Fruit fly (Drosophila melanogaster) whole organism, embryonic: ENCODE results near the gene Klp67A.

ENCODE experiments used
- BEAF-32 ChIP-seq: fragments of 200-800 bp; sonication (Bioruptor generic); optimal IDR thresholded peaks from 3 replicates; lab custom pipeline; 2017; ENCODE audit warnings: missing biosample characterization, missing genetic modification characterization, mild to moderate bottlenecking, moderate library complexity, missing genetic modification reagents
- C15 ChIP-seq: fragments of 200-800 bp; sonication (Bioruptor generic); IDR thresholded peaks from 3 replicates; pipeline ENCODE4 v1.3.6; 2022; ENCODE audit warnings: missing biosample characterization, missing genetic modification characterization
- CG10147 ChIP-seq: fragments of 200-800 bp; sonication (Bioruptor generic); optimal IDR thresholded peaks from 2 replicates; lab custom pipeline; 2019; ENCODE audit warnings: missing biosample characterization, mild to moderate bottlenecking, missing genetic modification characterization, moderate library complexity
- CG10321 ChIP-seq: fragments of 200-800 bp; sonication (Bioruptor generic); IDR thresholded peaks from 2 replicates; pipeline ENCODE4 v1.3.6; 2022; ENCODE audit warnings: missing biosample characterization, missing genetic modification characterization
- CG10565 ChIP-seq: fragments of 200-800 bp; sonication (Bioruptor generic); optimal IDR thresholded peaks from 3 replicates; lab custom pipeline; 2016; ENCODE audit warnings: missing biosample characterization, mild to moderate bottlenecking, missing genetic modification characterization
- CG10979 ChIP-seq: fragments of 200-800 bp; sonication (Bioruptor generic); optimal IDR thresholded peaks from 2 replicates; lab custom pipeline; 2018; ENCODE audit warnings: missing biosample characterization, mild to moderate bottlenecking, missing genetic modification characterization, moderate library complexity
- CG11504 ChIP-seq: fragments of 200-800 bp; sonication (Bioruptor generic); optimal IDR thresholded peaks from 3 replicates; lab custom pipeline; 2019; ENCODE audit warnings: missing biosample characterization, mild to moderate bottlenecking, missing genetic modification characterization, moderate library complexity
- CG12391 ChIP-seq: fragments of 200-800 bp; sonication (Bioruptor generic); optimal IDR thresholded peaks from 3 replicates; lab custom pipeline; 2018; ENCODE audit warnings: missing biosample characterization, mild to moderate bottlenecking, missing genetic modification characterization, moderate library complexity
- CG1647 ChIP-seq: fragments of 200-800 bp; sonication (Bioruptor generic); optimal IDR thresholded peaks from 3 replicates; lab custom pipeline; 2016; ENCODE audit warnings: missing biosample characterization, missing genetic modification characterization
- CG16779 ChIP-seq: fragments of 200-800 bp; sonication (Bioruptor generic); IDR thresholded peaks from 2 replicates; pipeline ENCODE4 v1.3.6; 2022; ENCODE audit warnings: missing biosample characterization, missing genetic modification characterization
- CG17359 ChIP-seq: fragments of 200-800 bp; sonication (Bioruptor generic); optimal IDR thresholded peaks from 3 replicates; lab custom pipeline; 2018; ENCODE audit warnings: missing biosample characterization, mild to moderate bottlenecking, missing genetic modification characterization, moderate library complexity
- CG17361 ChIP-seq: fragments of 200-800 bp; sonication (Bioruptor generic); IDR thresholded peaks from 3 replicates; pipeline ENCODE4 v1.3.6; 2022; ENCODE audit warnings: missing biosample characterization, missing genetic modification characterization
- CG17385 ChIP-seq: fragments of 200-800 bp; sonication (Bioruptor generic); optimal IDR thresholded peaks from 3 replicates; lab custom pipeline; 2018; ENCODE audit warnings: missing biosample characterization, mild to moderate bottlenecking, missing genetic modification characterization
- CG2678 ChIP-seq: fragments of 200-800 bp; sonication (Bioruptor generic); optimal IDR thresholded peaks from 3 replicates; lab custom pipeline; 2019; ENCODE audit warnings: missing biosample characterization, mild to moderate bottlenecking, missing genetic modification characterization, moderate library complexity
- CG4730 ChIP-seq: fragments of 200-800 bp; sonication (Bioruptor generic); IDR thresholded peaks from 2 replicates; pipeline ENCODE4 v1.3.6; 2022; ENCODE audit warnings: missing biosample characterization, missing genetic modification characterization
- CG4854 ChIP-seq: fragments of 200-800 bp; sonication (Bioruptor generic); optimal IDR thresholded peaks from 2 replicates; lab custom pipeline; 2016; ENCODE audit warnings: missing biosample characterization, missing genetic modification characterization, inconsistent platforms
- CG6689 ChIP-seq: fragments of 200-800 bp; sonication (Bioruptor generic); IDR thresholded peaks from 2 replicates; pipeline ENCODE4 v1.3.6; 2022; ENCODE audit warnings: missing biosample characterization, missing genetic modification characterization
- CG7556 ChIP-seq: fragments of 200-800 bp; sonication (Bioruptor generic); optimal IDR thresholded peaks from 2 replicates; lab custom pipeline; 2017; ENCODE audit warnings: missing biosample characterization, mild to moderate bottlenecking, missing genetic modification characterization
- CG8924 ChIP-seq: fragments of 200-800 bp; optimal IDR thresholded peaks from 3 replicates; lab custom pipeline; 2019; ENCODE audit warnings: missing biosample characterization, mild to moderate bottlenecking, missing genetic modification characterization, moderate library complexity
- CG9797 ChIP-seq: fragments of 200-800 bp; sonication (Bioruptor generic); optimal IDR thresholded peaks from 3 replicates; lab custom pipeline; 2018; ENCODE audit warnings: missing biosample characterization, mild to moderate bottlenecking, missing genetic modification characterization
- E2f2 ChIP-seq: fragments of 200-800 bp; sonication (Bioruptor generic); IDR thresholded peaks from 2 replicates; pipeline ENCODE4 v1.3.6; 2022; ENCODE audit warnings: missing biosample characterization, missing genetic modification characterization
- ERR ChIP-seq: fragments of 200-800 bp; sonication (Bioruptor generic); optimal IDR thresholded peaks from 2 replicates; lab custom pipeline; 2016; ENCODE audit warnings: missing biosample characterization, missing genetic modification characterization
- Ets97D ChIP-seq: fragments of 200-800 bp; sonication (Bioruptor generic); optimal IDR thresholded peaks from 3 replicates; lab custom pipeline; 2016; ENCODE audit warnings: missing biosample characterization, missing genetic modification characterization
- Sin3A ChIP-seq: fragments of >200 bp; optimal IDR thresholded peaks from 2 replicates; lab custom pipeline; 2018
- Sox102F ChIP-seq: fragments of 200-800 bp; sonication (Bioruptor generic); optimal IDR thresholded peaks from 2 replicates; lab custom pipeline; 2018; ENCODE audit warnings: missing biosample characterization, mild to moderate bottlenecking, missing genetic modification characterization, moderate library complexity
- YL-1 ChIP-seq: fragments of 200-800 bp; sonication (Bioruptor generic); optimal IDR thresholded peaks from 3 replicates; lab custom pipeline; 2017; ENCODE audit warnings: missing biosample characterization, mild to moderate bottlenecking, missing genetic modification characterization
- aop ChIP-seq: fragments of 200-800 bp; sonication (Bioruptor generic); IDR thresholded peaks from 2 replicates; pipeline ENCODE4 v1.3.6; 2022; ENCODE audit warnings: missing biosample characterization, missing genetic modification characterization
- ara ChIP-seq: fragments of 200-800 bp; sonication (Bioruptor generic); IDR thresholded peaks from 2 replicates; pipeline ENCODE4 v1.3.6; 2022; ENCODE audit warnings: missing biosample characterization, missing genetic modification characterization
- bigmax ChIP-seq: fragments of 200-800 bp; sonication (Bioruptor generic); optimal IDR thresholded peaks from 2 replicates; lab custom pipeline; 2018; ENCODE audit warnings: missing biosample characterization, mild to moderate bottlenecking, missing genetic modification characterization
- bsh ChIP-seq, 2 experiments: fragments of 200-800 bp; sonication (Bioruptor generic); optimal IDR thresholded peaks; 2 replicates each; lab custom pipeline; 2017 to 2018; ENCODE audit warnings: mild to moderate bottlenecking in 2 of 2, missing biosample characterization in 2 of 2, missing genetic modification characterization in 2 of 2, moderate library complexity in 1 of 2
- ci ChIP-seq: fragments of 200-800 bp; sonication (Bioruptor generic); IDR thresholded peaks from 3 replicates; pipeline ENCODE4 v1.3.6; 2022; ENCODE audit warnings: missing biosample characterization, missing genetic modification characterization
- dpn ChIP-seq, 2 experiments: fragments of 200-800 bp; sonication (Bioruptor generic); optimal IDR thresholded peaks; 3 replicates each; lab custom pipeline; 2016; ENCODE audit warnings: missing biosample characterization in 2 of 2, missing genetic modification characterization in 2 of 2
- fd102C ChIP-seq: fragments of 200-800 bp; sonication (Bioruptor generic); optimal IDR thresholded peaks from 2 replicates; lab custom pipeline; 2018; ENCODE audit warnings: missing biosample characterization, mild to moderate bottlenecking, missing genetic modification characterization, moderate library complexity
- grn ChIP-seq: fragments of 200-800 bp; sonication (Bioruptor generic); optimal IDR thresholded peaks from 3 replicates; lab custom pipeline; 2017; ENCODE audit warnings: missing biosample characterization, missing genetic modification characterization
- gsb-n ChIP-seq: fragments of 200-800 bp; sonication (Bioruptor generic); optimal IDR thresholded peaks from 3 replicates; lab custom pipeline; 2018; ENCODE audit warnings: missing biosample characterization, mild to moderate bottlenecking, missing genetic modification characterization
- inv ChIP-seq: fragments of 200-800 bp; sonication (Bioruptor generic); IDR thresholded peaks from 2 replicates; pipeline ENCODE4 v1.3.6; 2022; ENCODE audit warnings: missing biosample characterization, missing genetic modification characterization; ENCODE audit not compliant: partially characterized antibody
- lbe ChIP-seq: fragments of 200-800 bp; sonication (Bioruptor generic); optimal IDR thresholded peaks from 2 replicates; lab custom pipeline; 2016; ENCODE audit warnings: missing biosample characterization, mild to moderate bottlenecking, missing genetic modification characterization
- lov ChIP-seq, 2 experiments: fragments of 200-800 bp in 1 of 2; fragments of >200 bp in 1 of 2; sonication (Bioruptor generic) in 1 of 2; IDR thresholded peaks in 1 of 2; optimal IDR thresholded peaks in 1 of 2; 2 replicates in 1 of 2; 3 replicates in 1 of 2; pipeline versions ENCODE4 v1.3.6 to Lab custom; 2017 to 2022; ENCODE audit warnings: missing biosample characterization in 1 of 2, missing genetic modification characterization in 1 of 2
- mam ChIP-seq: fragments of 200-800 bp; sonication (Bioruptor generic); optimal IDR thresholded peaks from 3 replicates; lab custom pipeline; 2016; ENCODE audit warnings: missing biosample characterization, missing genetic modification characterization
- mirr ChIP-seq: fragments of 200-800 bp; sonication (Bioruptor generic); optimal IDR thresholded peaks from 3 replicates; lab custom pipeline; 2018; ENCODE audit warnings: missing biosample characterization, mild to moderate bottlenecking, missing genetic modification characterization
- p53 ChIP-seq: fragments of 200-800 bp; sonication (Bioruptor generic); optimal IDR thresholded peaks from 2 replicates; lab custom pipeline; 2016; ENCODE audit warnings: missing biosample characterization, missing genetic modification characterization
- pnt ChIP-seq: fragments of 200-800 bp; sonication (Bioruptor generic); optimal IDR thresholded peaks from 3 replicates; lab custom pipeline; 2016; ENCODE audit warnings: missing biosample characterization, missing genetic modification characterization
- pum ChIP-seq: fragments of 200-800 bp; sonication (Bioruptor generic); optimal IDR thresholded peaks from 2 replicates; lab custom pipeline; 2016; ENCODE audit warnings: missing biosample characterization, missing genetic modification characterization
- pzg ChIP-seq: fragments of 200-800 bp; sonication (Bioruptor generic); optimal IDR thresholded peaks from 3 replicates; lab custom pipeline; 2018; ENCODE audit warnings: missing biosample characterization, mild to moderate bottlenecking, missing genetic modification characterization, moderate library complexity
- row ChIP-seq: fragments of 200-800 bp; sonication (Bioruptor generic); IDR thresholded peaks from 3 replicates; pipeline ENCODE4 v1.3.6; 2022; ENCODE audit warnings: missing biosample characterization, missing genetic modification characterization
- sc ChIP-seq, 3 experiments: fragments of >200 bp in 2 of 3; fragments of 200-800 bp in 1 of 3; sonication (Bioruptor generic) in 1 of 3; optimal IDR thresholded peaks; 2 replicates in 2 of 3; 3 replicates in 1 of 3; lab custom pipeline; 2017; ENCODE audit warnings: mild to moderate bottlenecking in 1 of 3, missing biosample characterization in 1 of 3, missing genetic modification characterization in 1 of 3, missing genetic modification reagents in 1 of 3
- sim ChIP-seq: fragments of 200-800 bp; sonication (Bioruptor generic); IDR thresholded peaks from 2 replicates; pipeline ENCODE4 v1.3.6; 2022; ENCODE audit warnings: missing biosample characterization, missing genetic modification characterization
- sima ChIP-seq: fragments of 200-800 bp; sonication (Bioruptor generic); optimal IDR thresholded peaks from 2 replicates; lab custom pipeline; 2016; ENCODE audit warnings: missing biosample characterization, missing genetic modification characterization
- slbo ChIP-seq: fragments of 200-800 bp; sonication (Bioruptor generic); IDR thresholded peaks from 2 replicates; pipeline ENCODE4 v1.3.6; 2022; ENCODE audit warnings: missing biosample characterization, missing genetic modification characterization
- tll ChIP-seq, 2 experiments: fragments of 200-800 bp in 1 of 2; fragments of >200 bp in 1 of 2; sonication (Bioruptor generic) in 1 of 2; optimal IDR thresholded peaks; 2 replicates each; lab custom pipeline; 2017 to 2019; ENCODE audit warnings: missing biosample characterization in 2 of 2, missing genetic modification characterization in 2 of 2, mild to moderate bottlenecking in 1 of 2, moderate library complexity in 1 of 2
- toy ChIP-seq: fragments of 200-800 bp; sonication (Bioruptor generic); IDR thresholded peaks from 2 replicates; pipeline ENCODE4 v1.3.6; 2022; ENCODE audit warnings: missing biosample characterization, missing genetic modification characterization

Klp67A gene

DNA sequence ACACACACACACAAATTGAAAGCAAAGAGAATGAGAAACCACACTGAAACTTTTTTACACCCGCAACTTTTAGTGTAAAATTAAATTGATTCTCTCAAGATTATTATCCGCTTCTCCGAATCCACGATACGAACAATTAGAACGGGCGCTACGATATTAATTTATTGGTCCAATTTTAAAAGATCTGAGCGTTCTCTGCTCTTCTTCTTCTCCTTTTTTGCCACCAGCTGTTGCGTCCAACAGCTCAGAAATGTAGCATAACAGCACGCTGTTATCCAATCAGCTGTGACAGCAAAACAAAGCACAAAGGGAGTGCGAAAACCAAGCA lies 8.2 kb downstream of the Klp67A start, which contains the start of the genes UGP and Svip (continued):
- TF ChIP-seq aop (GFP tag; lab: Robert Waterston, UW) (no peak), CG10147 (GFP tag; lab: Kevin White, UChicago) (no peak), YL-1 (GFP tag; lab: Kevin White, UChicago) (no peak), pnt (GFP tag; lab: Kevin White, UChicago) (no peak), ci (GFP tag; lab: Robert Waterston, UW) (0 out of 3 replicates have a peak, but pooled peaks have one; percentile 26), grn (no peak), CG10565 (GFP tag; lab: Kevin White, UChicago) (no peak), CG4854 (GFP tag; lab: Kevin White, UChicago) (no peak), pzg (GFP tag; lab: Kevin White, UChicago) (peak; percentile 51), BEAF-32 (peak; percentile 15), Sin3A (lab: Kevin White, UChicago) (no peak), bsh (GFP tag; optimal IDR thresholded peaks at IDR 0.05; lab: Kevin White, UChicago) (no peak), bigmax (GFP tag; lab: Kevin White, UChicago) (no peak), E2f2 (GFP tag; lab: Robert Waterston, UW) (peak; percentile 30; the same call in 1 of the 2 replicates), Sox102F (GFP tag; lab: Kevin White, UChicago) (no peak), slbo (GFP tag; lab: Robert Waterston, UW) (peak; percentile 24; the same call in 1 of the 2 replicates), CG9797 (GFP tag; lab: Kevin White, UChicago) (no peak), CG4730 (GFP tag; lab: Robert Waterston, UW) (no peak), toy (no peak), CG12391 (tag; lab: Kevin White, UChicago) (peak; percentile 24), CG7556 (GFP tag; lab: Kevin White, UChicago) (no peak), CG6689 (GFP tag; lab: Robert Waterston, UW) (no peak), CG16779 (GFP tag; lab: Robert Waterston, UW) (no peak), ERR (no peak), pum (GFP tag; lab: Kevin White, UChicago) (no peak), sim (GFP tag; lab: Robert Waterston, UW) (no peak), CG17361 (no peak), gsb-n (peak; percentile 45), CG17359 (tag; lab: Kevin White, UChicago) (no peak), sc (optimal IDR thresholded peaks at IDR 0.05; lab: Kevin White, UChicago) (no peak), sc (GFP tag; optimal IDR thresholded peaks at IDR 0.05; lab: Kevin White, UChicago) (no peak), tll (GFP tag; optimal IDR thresholded peaks at IDR 0.05; lab: Kevin White, UChicago) (no peak), lbe (peak; percentile 28), CG8924 (tag; lab: Kevin White, UChicago) (peak; percentile 44), CG10321 (GFP tag; lab: Robert Waterston, UW) (no peak), mirr (GFP tag; lab: Kevin White, UChicago) (no peak), inv (GFP tag; lab: Robert Waterston, UW) (no peak), ara (GFP tag; lab: Robert Waterston, UW) (no peak), CG2678 (tag; lab: Kevin White, UChicago) (peak; percentile 1), CG10979 (tag; lab: Kevin White, UChicago) (no peak), fd102C (GFP tag; lab: Kevin White, UChicago) (no peak), CG11504 (tag; lab: Kevin White, UChicago) (no peak), mam (GFP tag; lab: Kevin White, UChicago) (no peak), sima (GFP tag; lab: Kevin White, UChicago) (no peak), CG1647 (GFP tag; lab: Kevin White, UChicago) (no peak), row (GFP tag; lab: Robert Waterston, UW) (peak; percentile 37; the same call in 2 of the 3 replicates), Ets97D (peak; percentile 3), p53 (GFP tag; lab: Kevin White, UChicago) (no peak), C15 (no peak), dpn (GFP tag; optimal IDR thresholded peaks at IDR 0.05; lab: Kevin White, UChicago) (no peak), lov (optimal IDR thresholded peaks at IDR 0.05; lab: Kevin White, UChicago) (no peak), lov (GFP tag; IDR thresholded peaks at IDR 0.05; lab: Robert Waterston, UW) (no peak), CG17385 (GFP tag; lab: Kevin White, UChicago) (peak; percentile 97)
